Worm (Caenorhabditis elegans): ENCODE data around the gene R12B2.2.
A peak's percentile ranks its signal among the peaks of the same experiment; 100 is the strongest.

The R12B2.2 gene

ce11 chrIII:5841676-5842075 is 34.9 kb downstream of the R12B2.2 start (continued):
- no peak for TF ChIP-seq pqm-1 (tag; optimal IDR thresholded peaks at IDR 0.05)
- peak; percentile 53 for TF ChIP-seq dve-1 (tag; optimal IDR thresholded peaks at IDR 0.05; ENCODE audit: insufficient read depth)
- TF ChIP-seq nhr-6 (tag; optimal IDR thresholded peaks at IDR 0.05) = no peak
- TF ChIP-seq fos-1 (tag; optimal IDR thresholded peaks at IDR 0.05) = no peak
- no peak for TF ChIP-seq nhr-42 (GFP tag; IDR thresholded peaks at IDR 0.05)
- no peak for TF ChIP-seq hif-1 (tag; optimal IDR thresholded peaks at IDR 0.05)
- TF ChIP-seq ztf-7 (tag; optimal IDR thresholded peaks at IDR 0.05) = no peak
- no peak for TF ChIP-seq F26F4.8 (GFP tag; conservative IDR thresholded peaks at IDR 0.05)
- no peak for TF ChIP-seq nhr-25 (tag; optimal IDR thresholded peaks at IDR 0.05; ENCODE audit: borderline replicate concordance, insufficient read depth)
- TF ChIP-seq mes-2 (tag; optimal IDR thresholded peaks at IDR 0.05; ENCODE audit: poor library complexity, severe bottlenecking) = no peak
- TF ChIP-seq ceh-44 (GFP tag; IDR thresholded peaks at IDR 0.05) = no peak
- no peak for TF ChIP-seq daf-12 (tag; optimal IDR thresholded peaks at IDR 0.05)
- no peak for TF ChIP-seq set-16 (GFP tag; IDR thresholded peaks at IDR 0.05)
- TF ChIP-seq ceh-82 (tag; optimal IDR thresholded peaks at IDR 0.05) = no peak
- no peak for TF ChIP-seq fkh-10 (GFP tag; optimal IDR thresholded peaks at IDR 0.05)
- TF ChIP-seq skn-1 (tag; optimal IDR thresholded peaks at IDR 0.05) = no peak
- TF ChIP-seq php-3 (GFP tag; IDR thresholded peaks at IDR 0.05) = no peak
- no peak for TF ChIP-seq ceh-62 (tag; optimal IDR thresholded peaks at IDR 0.05)
- TF ChIP-seq lir-3 (tag; optimal IDR thresholded peaks at IDR 0.05) = no peak
- TF ChIP-seq spr-3 (GFP tag; optimal IDR thresholded peaks at IDR 0.05) = no peak
- TF ChIP-seq hlh-30 (tag; optimal IDR thresholded peaks at IDR 0.05; ENCODE audit: insufficient read depth) = peak; percentile 86
- 0 out of 2 replicates have a peak, but pooled peaks have one; percentile 23 for TF ChIP-seq T26A8.4 (GFP tag; IDR thresholded peaks at IDR 0.05)
- TF ChIP-seq Y5F2A.4 (GFP tag; optimal IDR thresholded peaks at IDR 0.05) = no peak
- no peak for TF ChIP-seq vab-7 (GFP tag; IDR thresholded peaks at IDR 0.05)
- no peak for TF ChIP-seq unc-62 (GFP tag; optimal IDR thresholded peaks at IDR 0.05 in 1 of 2)
- no peak for TF ChIP-seq unc-62 (tag; optimal IDR thresholded peaks at IDR 0.05)
- peak; percentile 67 for TF ChIP-seq mxl-3 (GFP tag; optimal IDR thresholded peaks at IDR 0.05)
- no peak for TF ChIP-seq F44E2.7 (GFP tag; IDR thresholded peaks at IDR 0.05)
- TF ChIP-seq nhr-111 (GFP tag; optimal IDR thresholded peaks at IDR 0.05) = no peak

- peak; percentile 29 for TF ChIP-seq fkh-10 (GFP tag; optimal IDR thresholded peaks at IDR 0.05)
- peak; percentile 8 for TF ChIP-seq dve-1 (tag; optimal IDR thresholded peaks at IDR 0.05; ENCODE audit: insufficient read depth)
- TF ChIP-seq egl-43 (GFP tag; IDR thresholded peaks at IDR 0.05) = 0 out of 2 replicates have a peak, but pooled peaks have one; percentile 29
- TF ChIP-seq mes-2 (tag; optimal IDR thresholded peaks at IDR 0.05; ENCODE audit: poor library complexity, severe bottlenecking) = peak; percentile 13
- TF ChIP-seq vab-7 (GFP tag; IDR thresholded peaks at IDR 0.05) = no peak
- TF ChIP-seq ctbp-1 (GFP tag; IDR thresholded peaks at IDR 0.05) = peak; percentile 38; the same call in 1 of the 2 replicates
- TF ChIP-seq nhr-237 (tag; optimal IDR thresholded peaks at IDR 0.05) = no peak
- no peak for TF ChIP-seq pha-4 (GFP tag; IDR thresholded peaks at IDR 0.05)
- peak; percentile 16 for TF ChIP-seq pha-4 (tag; optimal IDR thresholded peaks at IDR 0.05)
- peak; percentile 23 for TF ChIP-seq mep-1 (tag; optimal IDR thresholded peaks at IDR 0.05)
- peak; percentile 20 for TF ChIP-seq rbr-2 (tag; optimal IDR thresholded peaks at IDR 0.05)
- peak; percentile 20 for TF ChIP-seq hlh-11 (tag; optimal IDR thresholded peaks at IDR 0.05)
- no peak for TF ChIP-seq ceh-20 (GFP tag; IDR thresholded peaks at IDR 0.05)
- TF ChIP-seq lsy-2 (tag; optimal IDR thresholded peaks at IDR 0.05) = peak in 1 of 2 experiments; percentile 26
- no peak for TF ChIP-seq daf-12 (tag; optimal IDR thresholded peaks at IDR 0.05)
- TF ChIP-seq aha-1 (tag) = no peak
- TF ChIP-seq lin-15B (tag; optimal IDR thresholded peaks at IDR 0.05) = no peak
- TF ChIP-seq hif-1 (tag; optimal IDR thresholded peaks at IDR 0.05) = no peak
- no peak for TF ChIP-seq ces-1 (GFP tag; optimal IDR thresholded peaks at IDR 0.05)
Measured at ce11 chrIII:5842920-5843319, 36.1 kb downstream of the R12B2.2 start.

All from whole organism, L4 larva.